Worm (Caenorhabditis elegans): ENCODE measurements around the gene lev-8.
A peak's percentile ranks its signal among the peaks of the same experiment; 100 is the strongest.

The lev-8 gene

DNA sequence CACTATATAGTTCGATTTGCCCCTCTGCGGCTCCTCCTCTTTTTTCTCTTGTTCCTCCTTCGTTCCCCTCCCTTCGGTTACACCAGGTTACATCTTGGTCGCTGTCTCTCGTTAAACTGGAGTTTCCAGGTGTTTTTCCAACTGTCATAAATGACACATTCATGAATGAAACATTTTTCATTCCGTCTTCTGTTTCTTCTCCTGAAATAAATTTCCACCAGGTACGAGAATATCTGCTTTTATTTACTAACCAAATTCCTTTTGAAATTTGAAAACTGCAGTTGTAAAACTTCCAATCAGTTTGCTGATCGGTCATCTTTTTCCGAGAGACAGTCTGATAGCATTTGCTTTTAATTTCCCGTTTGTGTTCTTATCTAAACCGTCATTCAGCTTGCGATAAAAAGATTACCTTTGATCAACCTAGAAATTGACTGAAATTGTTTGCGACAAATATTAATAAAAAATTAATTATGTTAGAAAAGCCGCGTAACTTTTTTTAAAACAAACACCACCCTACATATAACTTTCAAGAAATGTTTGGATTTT, 4.4 kb upstream of the lev-8 start, which contains the start of gene C35C5.10:
TSS of gene C35C5.10 (plus strand) at position 51 of the 546 bp plus-strand sequence.
- TF ChIP-seq mep-1 (tag; optimal IDR thresholded peaks at IDR 0.05) (no peak), lin-15B (tag; optimal IDR thresholded peaks at IDR 0.05) (no peak), skn-1 (tag; optimal IDR thresholded peaks at IDR 0.05) (no peak), unc-98 (GFP tag; IDR thresholded peaks at IDR 0.05) (no peak), ceh-63 (GFP tag; optimal IDR thresholded peaks at IDR 0.05) (no peak), pqm-1 (tag; optimal IDR thresholded peaks at IDR 0.05) (peak; percentile 32), swsn-7 (tag; optimal IDR thresholded peaks at IDR 0.05) (no peak), lin-39 (tag; optimal IDR thresholded peaks at IDR 0.05) (no peak), pag-3 (tag; optimal IDR thresholded peaks at IDR 0.05; ENCODE audit: borderline replicate concordance, insufficient read depth) (no peak), elt-2 (tag; optimal IDR thresholded peaks at IDR 0.05) (peak; percentile 70)

DNA sequence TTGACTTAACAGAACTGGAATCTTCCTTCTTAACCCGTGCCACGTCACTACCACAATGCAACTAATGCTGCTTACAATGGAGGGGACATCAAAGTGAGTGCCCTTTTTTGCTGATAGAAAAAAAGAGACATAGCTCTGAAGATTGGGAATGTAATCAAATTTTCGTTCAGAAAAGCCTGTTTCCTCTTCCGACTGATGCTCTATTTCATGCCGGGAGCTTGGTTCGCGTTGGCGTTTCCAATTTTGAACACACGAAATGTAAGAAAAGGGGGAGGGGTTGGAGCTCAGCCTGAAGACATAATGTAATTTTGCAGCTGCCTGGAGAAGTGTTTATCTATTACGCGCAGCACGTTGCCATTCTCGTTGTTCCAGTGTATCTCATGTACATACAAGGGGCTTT, 2.6 kb upstream of the lev-8 start:
- TF ChIP-seq ets-5 (GFP tag; IDR thresholded peaks at IDR 0.05) (no peak), egl-27 (tag; optimal IDR thresholded peaks at IDR 0.05) (no peak), nhr-47 (tag; optimal IDR thresholded peaks at IDR 0.05) (no peak), lin-15B (tag; optimal IDR thresholded peaks at IDR 0.05) (no peak), ces-1 (GFP tag; optimal IDR thresholded peaks at IDR 0.05) (peak; percentile 60), lin-13 (GFP tag; optimal IDR thresholded peaks at IDR 0.05) (no peak), efl-1 (optimal IDR thresholded peaks at IDR 0.05) (no peak), efl-1 (GFP tag; optimal IDR thresholded peaks at IDR 0.05 in 1 of 2) (peak in 1 of 2 experiments; percentile 76), nhr-76 (tag; optimal IDR thresholded peaks at IDR 0.05) (no peak), lir-3 (tag; optimal IDR thresholded peaks at IDR 0.05; ENCODE audit: poor library complexity) (no peak), fkh-10 (GFP tag; optimal IDR thresholded peaks at IDR 0.05) (peak; percentile 87), ceh-88 (GFP tag; IDR thresholded peaks at IDR 0.05) (no peak), nhr-20 (tag; optimal IDR thresholded peaks at IDR 0.05) (no peak), dpl-1 (GFP tag; optimal IDR thresholded peaks at IDR 0.05) (no peak), ceh-63 (GFP tag; optimal IDR thresholded peaks at IDR 0.05) (no peak), dsc-1 (tag; optimal IDR thresholded peaks at IDR 0.05) (no peak), fkh-8 (tag; optimal IDR thresholded peaks at IDR 0.05) (no peak), isw-1 (GFP tag; IDR thresholded peaks at IDR 0.05) (no peak), ztf-11 (tag; optimal IDR thresholded peaks at IDR 0.05) (no peak), blmp-1 (tag; optimal IDR thresholded peaks at IDR 0.05) (no peak), elt-3 (tag; optimal IDR thresholded peaks at IDR 0.05) (no peak), swsn-7 (tag; optimal IDR thresholded peaks at IDR 0.05) (no peak), zip-4 (GFP tag; optimal IDR thresholded peaks at IDR 0.05) (no peak), aly-2 (tag; optimal IDR thresholded peaks at IDR 0.05) (no peak), sox-4 (tag; optimal IDR thresholded peaks at IDR 0.05) (no peak), lin-14 (GFP tag; optimal IDR thresholded peaks at IDR 0.05) (peak; percentile 64), zag-1 (tag; optimal IDR thresholded peaks at IDR 0.05) (no peak), pqm-1 (tag; optimal IDR thresholded peaks at IDR 0.05) (no peak), elt-2 (tag; optimal IDR thresholded peaks at IDR 0.05) (no peak), alr-1 (tag; optimal IDR thresholded peaks at IDR 0.05; ENCODE audit: borderline replicate concordance) (no peak), lin-35 (GFP tag; optimal IDR thresholded peaks at IDR 0.05) (no peak)

DNA sequence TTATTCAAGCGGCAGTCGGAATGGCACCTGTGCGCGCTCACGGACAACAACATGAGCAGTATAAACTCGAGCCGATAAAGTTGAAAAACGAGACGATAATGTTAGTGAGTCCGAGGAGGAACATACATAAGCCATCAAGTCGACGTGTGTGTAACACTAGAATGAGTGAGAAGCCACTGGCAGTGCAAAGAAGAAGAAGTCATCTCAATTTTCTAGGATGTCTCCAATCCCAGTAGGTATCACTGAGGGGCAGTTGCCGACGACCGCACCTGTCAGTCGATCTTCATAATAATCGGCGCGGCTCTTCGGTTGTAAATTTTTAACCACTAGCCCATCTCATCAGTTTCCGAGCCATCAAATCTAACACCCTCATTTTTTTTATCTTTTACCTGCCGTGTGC, 639 bp upstream of the lev-8 start:
- TF ChIP-seq mep-1 (tag; optimal IDR thresholded peaks at IDR 0.05): no peak
- TF ChIP-seq ceh-90 (tag; optimal IDR thresholded peaks at IDR 0.05): no peak
- no peak for TF ChIP-seq grh-1 (GFP tag; IDR thresholded peaks at IDR 0.05)
- no peak for TF ChIP-seq Y116A8C.19 (tag; optimal IDR thresholded peaks at IDR 0.05; ENCODE audit: borderline replicate concordance)
- TF ChIP-seq irx-1 (tag; optimal IDR thresholded peaks at IDR 0.05): no peak
- TF ChIP-seq xbp-1 (tag; optimal IDR thresholded peaks at IDR 0.05): no peak
- TF ChIP-seq unc-98 (GFP tag; IDR thresholded peaks at IDR 0.05): no peak
- no peak for TF ChIP-seq elt-2 (tag; optimal IDR thresholded peaks at IDR 0.05)
- TF ChIP-seq nhr-47 (tag; optimal IDR thresholded peaks at IDR 0.05): no peak
- TF ChIP-seq vab-15 (tag; optimal IDR thresholded peaks at IDR 0.05): no peak
- TF ChIP-seq ceh-63 (GFP tag; optimal IDR thresholded peaks at IDR 0.05): no peak
- no peak for TF ChIP-seq aha-1 (tag; optimal IDR thresholded peaks at IDR 0.05)
- TF ChIP-seq nhr-90 (tag; optimal IDR thresholded peaks at IDR 0.05; ENCODE audit: poor library complexity): no peak
- TF ChIP-seq nhr-71 (tag; optimal IDR thresholded peaks at IDR 0.05): no peak
- TF ChIP-seq dsc-1 (tag; optimal IDR thresholded peaks at IDR 0.05): no peak

Measured in whole organism, L1 larva.